Worm (Caenorhabditis elegans) whole organism, early embryonic: ENCODE data around the gene C25G6.3.

ENCODE experiments used
- ceh-36 ChIP-seq: sonication (generic microtip); optimal IDR thresholded peaks from 2 replicates; lab custom pipeline; 2016; ENCODE audit warnings: missing genetic modification characterization, inconsistent platforms, missing compliant biosample characterization
- ets-7 ChIP-seq: sonication (generic microtip); optimal IDR thresholded peaks from 2 replicates; lab custom pipeline; 2016; ENCODE audit warnings: missing genotype, missing genetic modification characterization, missing compliant biosample characterization

ce11 chrX:1202638-1203037, 36.1 kb downstream of the C25G6.3 start:
- TF ChIP-seq ets-7 (tag; lab: Kevin White, UChicago) (no peak), ceh-36 (tag; lab: Kevin White, UChicago) (no peak)
